Fruit fly (Drosophila melanogaster) whole organism, embryonic: Measurements from ENCODE around the gene Svil.

Experiments
- CG10267 ChIP-seq: fragments of 200-800 bp; sonication (Bioruptor generic); optimal IDR thresholded peaks from 2 replicates; lab custom pipeline; 2018; ENCODE audit warnings: missing biosample characterization, mild to moderate bottlenecking, missing genetic modification characterization, moderate library complexity
- Doc2 ChIP-seq: fragments of 200-800 bp; sonication (Bioruptor generic); IDR thresholded peaks from 2 replicates; pipeline ENCODE4 v1.3.6; 2022; ENCODE audit warnings: missing biosample characterization, missing genetic modification characterization
- ash1 ChIP-seq: fragments of 200-800 bp; sonication (Bioruptor generic); optimal IDR thresholded peaks from 2 replicates; lab custom pipeline; 2018; ENCODE audit warnings: missing biosample characterization, mild to moderate bottlenecking, missing genetic modification characterization

DNA sequence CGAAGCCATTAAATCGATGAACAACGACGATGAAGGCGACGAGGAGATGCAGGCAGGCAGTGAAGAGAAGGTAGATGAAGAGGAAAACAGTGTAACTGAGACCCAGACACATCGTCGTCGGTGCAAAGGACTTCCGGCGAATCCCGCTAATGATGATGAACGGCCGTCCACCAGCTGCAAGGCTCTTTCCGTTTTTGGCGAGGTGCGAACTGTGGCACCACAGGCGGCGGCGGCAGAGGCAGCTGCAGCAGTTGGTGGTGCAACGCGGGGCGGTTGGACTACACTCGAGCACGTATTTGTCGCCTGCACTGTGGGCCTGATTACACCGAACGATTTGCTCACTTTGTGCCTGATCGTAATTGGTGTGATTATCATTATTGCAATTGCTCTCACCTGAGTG, 30.5 kb downstream of the Svil start:
- no peak for TF ChIP-seq CG10267
- TF ChIP-seq ash1 (GFP tag; lab: Kevin White, UChicago): no peak
- TF ChIP-seq Doc2: no peak
